Fruit fly (Drosophila melanogaster) whole organism, embryonic: Measurements from ENCODE around the gene Oamb.

ENCODE experiments used
- Adf1 ChIP-seq: fragments of 200-800 bp; sonication (Bioruptor generic); IDR thresholded peaks from 2 replicates; pipeline ENCODE4 v1.3.6; 2022; ENCODE audit warnings: missing biosample characterization, missing genetic modification characterization
- CG10565 ChIP-seq: fragments of 200-800 bp; sonication (Bioruptor generic); optimal IDR thresholded peaks from 3 replicates; lab custom pipeline; 2016; ENCODE audit warnings: missing biosample characterization, mild to moderate bottlenecking, missing genetic modification characterization
- CG12071 ChIP-seq: fragments of 200-800 bp; sonication (Bioruptor generic); optimal IDR thresholded peaks from 3 replicates; lab custom pipeline; 2018; ENCODE audit warnings: missing biosample characterization, mild to moderate bottlenecking, missing genetic modification characterization
- CG1233 ChIP-seq: fragments of 200-800 bp; sonication (Bioruptor generic); optimal IDR thresholded peaks from 4 replicates; lab custom pipeline; 2018; ENCODE audit warnings: missing biosample characterization, mild to moderate bottlenecking, missing genetic modification characterization
- CG12391 ChIP-seq: fragments of 200-800 bp; sonication (Bioruptor generic); optimal IDR thresholded peaks from 3 replicates; lab custom pipeline; 2018; ENCODE audit warnings: missing biosample characterization, mild to moderate bottlenecking, missing genetic modification characterization, moderate library complexity
- CG16779 ChIP-seq: fragments of 200-800 bp; sonication (Bioruptor generic); IDR thresholded peaks from 2 replicates; pipeline ENCODE4 v1.3.6; 2022; ENCODE audit warnings: missing biosample characterization, missing genetic modification characterization
- CG18599 ChIP-seq: fragments of 200-800 bp; sonication (Bioruptor generic); optimal IDR thresholded peaks from 3 replicates; lab custom pipeline; 2017; ENCODE audit warnings: missing biosample characterization, missing genetic modification characterization, mild to moderate bottlenecking, moderate library complexity, missing genetic modification reagents
- CG2129 ChIP-seq: fragments of 200-800 bp; sonication (Bioruptor generic); IDR thresholded peaks from 2 replicates; pipeline ENCODE4 v1.3.6; 2022; ENCODE audit warnings: missing biosample characterization, missing genetic modification characterization; ENCODE audit not compliant: partially characterized antibody
- CG2712 ChIP-seq: fragments of 200-800 bp; optimal IDR thresholded peaks from 3 replicates; lab custom pipeline; 2019; ENCODE audit warnings: missing biosample characterization, mild to moderate bottlenecking, missing genetic modification characterization, moderate library complexity
- CG33557 ChIP-seq: fragments of 200-800 bp; sonication (Bioruptor generic); optimal IDR thresholded peaks from 2 replicates; lab custom pipeline; 2019; ENCODE audit warnings: missing biosample characterization, mild to moderate bottlenecking, missing genetic modification characterization, moderate library complexity
- CG4820 ChIP-seq: fragments of 200-800 bp; sonication (Bioruptor generic); optimal IDR thresholded peaks from 3 replicates; lab custom pipeline; 2016; ENCODE audit warnings: missing biosample characterization, missing genetic modification characterization
- CG6683 ChIP-seq: fragments of 200-800 bp; sonication (Bioruptor generic); optimal IDR thresholded peaks from 2 replicates; lab custom pipeline; 2017; ENCODE audit warnings: missing biosample characterization, mild to moderate bottlenecking, missing genetic modification characterization, missing genetic modification reagents
- CG6813 ChIP-seq: fragments of 200-800 bp; sonication (Bioruptor generic); optimal IDR thresholded peaks from 2 replicates; lab custom pipeline; 2017; ENCODE audit warnings: missing biosample characterization, missing genetic modification characterization, mild to moderate bottlenecking, moderate library complexity, missing genetic modification reagents
- CG7271 ChIP-seq: fragments of 200-800 bp; sonication (Bioruptor generic); optimal IDR thresholded peaks from 2 replicates; lab custom pipeline; 2018; ENCODE audit warnings: missing biosample characterization, mild to moderate bottlenecking, missing genetic modification characterization, moderate library complexity
- CG8359 ChIP-seq: fragments of 200-800 bp; sonication (Bioruptor generic); optimal IDR thresholded peaks from 2 replicates; lab custom pipeline; 2017; ENCODE audit warnings: missing biosample characterization, mild to moderate bottlenecking, missing genetic modification characterization, borderline replicate concordance
- CG9215 ChIP-seq: fragments of 200-800 bp; sonication (Bioruptor generic); IDR thresholded peaks from 2 replicates; pipeline ENCODE4 v1.3.6; 2022; ENCODE audit warnings: missing biosample characterization, missing genetic modification characterization
- CkIIα-i1 ChIP-seq: fragments of 200-800 bp; sonication (Bioruptor generic); IDR thresholded peaks from 2 replicates; pipeline ENCODE4 v1.3.6; 2022; ENCODE audit warnings: missing biosample characterization, missing genetic modification characterization
- Deaf1 ChIP-seq: fragments of 200-800 bp; optimal IDR thresholded peaks from 3 replicates; lab custom pipeline; 2019; ENCODE audit warnings: missing biosample characterization, mild to moderate bottlenecking, missing genetic modification characterization, moderate library complexity
- Dek ChIP-seq: fragments of 200-800 bp; sonication (Bioruptor generic); optimal IDR thresholded peaks from 3 replicates; lab custom pipeline; 2019; ENCODE audit warnings: missing biosample characterization, mild to moderate bottlenecking, missing genetic modification characterization, moderate library complexity
- E2f1 ChIP-seq: fragments of 200-800 bp; sonication (Bioruptor generic); IDR thresholded peaks from 2 replicates; pipeline ENCODE4 v1.3.6; 2022; ENCODE audit warnings: missing biosample characterization, missing genetic modification characterization
- E2f2 ChIP-seq: fragments of 200-800 bp; sonication (Bioruptor generic); IDR thresholded peaks from 2 replicates; pipeline ENCODE4 v1.3.6; 2022; ENCODE audit warnings: missing biosample characterization, missing genetic modification characterization
- Kr ChIP-seq: fragments of 200-800 bp; sonication (Bioruptor generic); optimal IDR thresholded peaks from 2 replicates; lab custom pipeline; 2017; ENCODE audit warnings: missing biosample characterization, mild to moderate bottlenecking, missing genetic modification characterization
- Six4 ChIP-seq: fragments of 200-800 bp; sonication (Bioruptor generic); optimal IDR thresholded peaks from 2 replicates; lab custom pipeline; 2016; ENCODE audit warnings: missing biosample characterization, missing genetic modification characterization
- Trl ChIP-seq, 3 experiments: fragments of >200 bp in 2 of 3; fragments of 200-800 bp in 1 of 3; sonication (Bioruptor generic) in 1 of 3; optimal IDR thresholded peaks; 2 replicates in 1 of 3; 3 replicates in 2 of 3; lab custom pipeline; 2016 to 2017; ENCODE audit warnings: missing biosample characterization in 1 of 3, missing genetic modification characterization in 1 of 3
- abd-A ChIP-seq: fragments of 200-800 bp; sonication (Bioruptor generic); optimal IDR thresholded peaks from 3 replicates; lab custom pipeline; 2019; ENCODE audit warnings: missing biosample characterization, mild to moderate bottlenecking, missing genetic modification characterization, moderate library complexity
- bcd ChIP-seq: fragments of 200-800 bp; sonication (Bioruptor generic); optimal IDR thresholded peaks from 2 replicates; lab custom pipeline; 2017; ENCODE audit warnings: missing biosample characterization, mild to moderate bottlenecking, missing genetic modification characterization
- ems ChIP-seq: fragments of 200-800 bp; sonication (Bioruptor generic); optimal IDR thresholded peaks from 3 replicates; lab custom pipeline; 2016; ENCODE audit warnings: missing biosample characterization, missing genetic modification characterization
- hbn ChIP-seq: fragments of 200-800 bp; sonication (Bioruptor generic); IDR thresholded peaks from 2 replicates; pipeline ENCODE4 v1.3.6; 2022; ENCODE audit warnings: missing biosample characterization, missing genetic modification characterization; ENCODE audit not compliant: partially characterized antibody
- lab ChIP-seq: fragments of 200-800 bp; sonication (Bioruptor generic); optimal IDR thresholded peaks from 3 replicates; lab custom pipeline; 2017; ENCODE audit warnings: missing biosample characterization, missing genetic modification characterization, mild to moderate bottlenecking, moderate library complexity, missing genetic modification reagents
- oc ChIP-seq: fragments of 200-800 bp; sonication (Bioruptor generic); optimal IDR thresholded peaks from 2 replicates; lab custom pipeline; 2018; ENCODE audit warnings: missing biosample characterization, mild to moderate bottlenecking, missing genetic modification characterization, moderate library complexity
- pan ChIP-seq, 4 experiments: fragments of >200 bp in 3 of 4; fragments of 200-800 bp in 1 of 4; sonication (Bioruptor generic) in 1 of 4; optimal IDR thresholded peaks in 3 of 4; IDR thresholded peaks in 1 of 4; 2 replicates each; pipeline versions ENCODE4 v1.3.6 to Lab custom; 2017 to 2022; ENCODE audit warnings: missing biosample characterization in 2 of 4, missing genetic modification characterization in 2 of 4, mixed read lengths in 1 of 4
- phol ChIP-seq: fragments of 200-800 bp; sonication (Bioruptor generic); optimal IDR thresholded peaks from 3 replicates; lab custom pipeline; 2018; ENCODE audit warnings: missing biosample characterization, mild to moderate bottlenecking, missing genetic modification characterization, moderate library complexity
- ranshi ChIP-seq: fragments of 200-800 bp; sonication (Bioruptor generic); IDR thresholded peaks from 2 replicates; pipeline ENCODE4 v1.3.6; 2022; ENCODE audit warnings: missing biosample characterization, missing genetic modification characterization
- scrt ChIP-seq: fragments of 200-800 bp; sonication (Bioruptor generic); optimal IDR thresholded peaks from 2 replicates; lab custom pipeline; 2018; ENCODE audit warnings: missing biosample characterization, mild to moderate bottlenecking, missing genetic modification characterization, moderate library complexity
- unc-4 ChIP-seq: fragments of 200-800 bp; sonication (Bioruptor generic); IDR thresholded peaks from 2 replicates; pipeline ENCODE4 v1.3.6; 2022; ENCODE audit warnings: missing biosample characterization, missing genetic modification characterization; ENCODE audit not compliant: partially characterized antibody
- unpg ChIP-seq: fragments of 200-800 bp; sonication (Bioruptor generic); optimal IDR thresholded peaks from 3 replicates; lab custom pipeline; 2018; ENCODE audit warnings: missing biosample characterization, mild to moderate bottlenecking, missing genetic modification characterization, moderate library complexity
- wdn ChIP-seq: fragments of 200-800 bp; sonication (Bioruptor generic); IDR thresholded peaks from 2 replicates; pipeline ENCODE4 v1.3.6; 2022; ENCODE audit warnings: missing biosample characterization, missing genetic modification characterization

Gene Oamb

DNA sequence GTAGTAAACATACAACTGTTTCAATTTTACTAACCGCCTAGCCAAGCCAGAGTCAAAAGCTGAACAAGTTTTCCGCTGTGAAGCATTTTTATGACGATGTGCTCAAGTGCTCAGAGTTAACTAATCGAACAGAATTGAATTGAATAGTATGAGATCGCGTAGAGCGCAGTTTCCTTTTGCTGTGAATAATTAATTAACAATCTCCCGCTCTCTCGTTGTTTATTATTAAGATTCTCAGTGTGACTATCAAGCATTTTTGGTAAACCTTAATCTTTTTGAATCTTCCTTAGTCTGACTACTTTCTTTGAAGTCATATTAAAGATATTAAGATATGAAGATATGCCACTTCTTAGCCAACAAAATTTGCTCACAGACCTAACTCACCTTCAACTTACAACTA is 30.9 kb upstream of the Oamb start, which contains the start of gene CG31200:
CG31200 (minus strand) TSS at position 101 of the 400 bp plus-strand sequence.
- no peak for TF ChIP-seq phol (tag; lab: Kevin White, UChicago)
- no peak for TF ChIP-seq bcd (GFP tag; lab: Kevin White, UChicago)
- TF ChIP-seq pan (optimal IDR thresholded peaks at IDR 0.05; lab: Kevin White, UChicago) = no peak
- TF ChIP-seq pan (GFP tag; optimal IDR thresholded peaks at IDR 0.05 in 1 of 2, IDR thresholded peaks at IDR 0.05 in 1 of 2) = no peak
- no peak for TF ChIP-seq ranshi (GFP tag; lab: Robert Waterston, UW)
- no peak for TF ChIP-seq E2f1 (GFP tag; lab: Robert Waterston, UW)
- TF ChIP-seq CG7271 = no peak
- TF ChIP-seq ems (GFP tag; lab: Kevin White, UChicago) = no peak
- TF ChIP-seq CG8359 (GFP tag; lab: Kevin White, UChicago) = no peak
- TF ChIP-seq hbn (GFP tag; lab: Robert Waterston, UW) = no peak
- TF ChIP-seq oc (tag; lab: Kevin White, UChicago) = no peak
- no peak for TF ChIP-seq CG12391 (tag; lab: Kevin White, UChicago)

dm6 chr3R:20743769-20744168 is 29.4 kb upstream of the Oamb start, which contains the start of gene CG31199:
Gene CG31199 (minus strand): TSS chr3R:20743869.
- no peak for TF ChIP-seq CG33557 (GFP tag; lab: Kevin White, UChicago)
- TF ChIP-seq CG1233 (GFP tag; lab: Kevin White, UChicago) = no peak
- no peak for TF ChIP-seq E2f2 (GFP tag; lab: Robert Waterston, UW)
- no peak for TF ChIP-seq CG7271
- no peak for TF ChIP-seq CG12071 (GFP tag; lab: Kevin White, UChicago)
- no peak for TF ChIP-seq unc-4 (GFP tag; lab: Robert Waterston, UW)
- no peak for TF ChIP-seq CG6683 (GFP tag; lab: Kevin White, UChicago)
- TF ChIP-seq CG18599 (GFP tag; lab: Kevin White, UChicago) = no peak
- TF ChIP-seq CkIIα-i1 (GFP tag; lab: Robert Waterston, UW) = no peak

dm6 chr3R:20739971-20740370 is 25.6 kb upstream of the Oamb start, which contains the start of gene CG42322:
Gene CG42322 (plus strand): TSS chr3R:20740108.
- TF ChIP-seq unpg (GFP tag; lab: Kevin White, UChicago) (no peak), abd-A (peak; percentile 43), Deaf1 (peak; percentile 65), CG16779 (GFP tag; lab: Robert Waterston, UW) (peak; percentile 64), CG4820 (no peak), wdn (GFP tag; lab: Robert Waterston, UW) (no peak), CG8359 (GFP tag; lab: Kevin White, UChicago) (no peak), Dek (tag; lab: Kevin White, UChicago) (no peak), scrt (GFP tag; lab: Kevin White, UChicago) (peak; percentile 56), CG9215 (GFP tag; lab: Robert Waterston, UW) (no peak), Kr (GFP tag; lab: Kevin White, UChicago) (no peak), Six4 (no peak), CG2712 (tag; lab: Kevin White, UChicago) (no peak), CG2129 (GFP tag; lab: Robert Waterston, UW) (no peak), CG10565 (GFP tag; lab: Kevin White, UChicago) (no peak), Adf1 (GFP tag; lab: Robert Waterston, UW) (peak; percentile 49; the same call in 1 of the 2 replicates), Trl (optimal IDR thresholded peaks at IDR 0.05; lab: Kevin White, UChicago) (peak; percentile 34 to 60), Trl (GFP tag; optimal IDR thresholded peaks at IDR 0.05; lab: Kevin White, UChicago) (no peak), lab (no peak), CG6813 (GFP tag; lab: Kevin White, UChicago) (no peak)
